Fruit fly (Drosophila melanogaster) whole organism, embryonic: ENCODE results near the gene Tep2.

ENCODE experiments used
- Abd-B ChIP-seq: fragments of 200-800 bp; sonication (Bioruptor generic); optimal IDR thresholded peaks from 2 replicates; lab custom pipeline; 2018; ENCODE audit warnings: missing biosample characterization, mild to moderate bottlenecking, missing genetic modification characterization, moderate library complexity
- Antp ChIP-seq: fragments of 200-800 bp; sonication (Bioruptor generic); optimal IDR thresholded peaks from 3 replicates; lab custom pipeline; 2016; ENCODE audit warnings: missing biosample characterization, missing genetic modification characterization
- Atf6 ChIP-seq: fragments of 200-800 bp; sonication (Bioruptor generic); IDR thresholded peaks from 2 replicates; pipeline ENCODE4 v1.3.6; 2022; ENCODE audit warnings: missing biosample characterization, missing genetic modification characterization
- Bdp1 ChIP-seq: fragments of 200-800 bp; sonication (Bioruptor generic); optimal IDR thresholded peaks from 3 replicates; lab custom pipeline; 2016; ENCODE audit warnings: missing biosample characterization, missing genetic modification characterization
- Bteb2 ChIP-seq: fragments of 200-800 bp; sonication (Bioruptor generic); optimal IDR thresholded peaks from 2 replicates; lab custom pipeline; 2016; ENCODE audit warnings: missing biosample characterization, missing genetic modification characterization
- CG11456 ChIP-seq: fragments of 200-800 bp; sonication (Bioruptor generic); IDR thresholded peaks from 3 replicates; pipeline ENCODE4 v1.3.6; 2022; ENCODE audit warnings: missing biosample characterization, missing genetic modification characterization
- CG11504 ChIP-seq: fragments of 200-800 bp; sonication (Bioruptor generic); optimal IDR thresholded peaks from 3 replicates; lab custom pipeline; 2019; ENCODE audit warnings: missing biosample characterization, mild to moderate bottlenecking, missing genetic modification characterization, moderate library complexity
- CG12071 ChIP-seq: fragments of 200-800 bp; sonication (Bioruptor generic); optimal IDR thresholded peaks from 3 replicates; lab custom pipeline; 2018; ENCODE audit warnings: missing biosample characterization, mild to moderate bottlenecking, missing genetic modification characterization
- CG12391 ChIP-seq: fragments of 200-800 bp; sonication (Bioruptor generic); optimal IDR thresholded peaks from 3 replicates; lab custom pipeline; 2018; ENCODE audit warnings: missing biosample characterization, mild to moderate bottlenecking, missing genetic modification characterization, moderate library complexity
- CG12769 ChIP-seq: fragments of 200-800 bp; sonication (Bioruptor generic); optimal IDR thresholded peaks from 2 replicates; lab custom pipeline; 2019; ENCODE audit warnings: missing biosample characterization, mild to moderate bottlenecking, missing genetic modification characterization, moderate library complexity
- CG1602 ChIP-seq: fragments of 200-800 bp; sonication (Bioruptor generic); optimal IDR thresholded peaks from 3 replicates; lab custom pipeline; 2016; ENCODE audit warnings: missing biosample characterization, missing genetic modification characterization
- CG18011 ChIP-seq: fragments of 200-800 bp; sonication (Bioruptor generic); optimal IDR thresholded peaks from 2 replicates; lab custom pipeline; 2017; ENCODE audit warnings: missing biosample characterization, missing genetic modification characterization, mild to moderate bottlenecking, moderate library complexity, missing genotype
- CG18262 ChIP-seq: fragments of 200-800 bp; optimal IDR thresholded peaks from 3 replicates; lab custom pipeline; 2019; ENCODE audit warnings: missing biosample characterization, mild to moderate bottlenecking, missing genetic modification characterization, moderate library complexity
- CG18599 ChIP-seq: fragments of 200-800 bp; sonication (Bioruptor generic); optimal IDR thresholded peaks from 3 replicates; lab custom pipeline; 2017; ENCODE audit warnings: missing biosample characterization, missing genetic modification characterization, mild to moderate bottlenecking, moderate library complexity, missing genetic modification reagents
- CG2202 ChIP-seq: fragments of 200-800 bp; sonication (Bioruptor generic); optimal IDR thresholded peaks from 2 replicates; lab custom pipeline; 2018; ENCODE audit warnings: missing biosample characterization, mild to moderate bottlenecking, missing genetic modification characterization
- CG3847 ChIP-seq: fragments of 200-800 bp; sonication (Bioruptor generic); IDR thresholded peaks from 2 replicates; pipeline ENCODE4 v1.3.6; 2022; ENCODE audit warnings: missing biosample characterization, missing genetic modification characterization
- CG4617 ChIP-seq: fragments of 200-800 bp; sonication (Bioruptor generic); optimal IDR thresholded peaks from 3 replicates; lab custom pipeline; 2016; ENCODE audit warnings: missing biosample characterization, missing genetic modification characterization, borderline replicate concordance
- CG6175 ChIP-seq: fragments of 200-800 bp; sonication (Bioruptor generic); IDR thresholded peaks from 3 replicates; pipeline ENCODE4 v1.3.6; 2022; ENCODE audit warnings: missing biosample characterization, missing genetic modification characterization
- CG6683 ChIP-seq: fragments of 200-800 bp; sonication (Bioruptor generic); optimal IDR thresholded peaks from 2 replicates; lab custom pipeline; 2017; ENCODE audit warnings: missing biosample characterization, mild to moderate bottlenecking, missing genetic modification characterization, missing genetic modification reagents
- CG7987 ChIP-seq: fragments of 200-800 bp; sonication (Bioruptor generic); optimal IDR thresholded peaks from 2 replicates; lab custom pipeline; 2018; ENCODE audit warnings: missing biosample characterization, mild to moderate bottlenecking, missing genetic modification characterization, moderate library complexity
- CG8478 ChIP-seq: fragments of >200 bp; optimal IDR thresholded peaks from 2 replicates; lab custom pipeline; 2018
- CG8924 ChIP-seq: fragments of 200-800 bp; optimal IDR thresholded peaks from 3 replicates; lab custom pipeline; 2019; ENCODE audit warnings: missing biosample characterization, mild to moderate bottlenecking, missing genetic modification characterization, moderate library complexity
- CG8944 ChIP-seq: fragments of 200-800 bp; sonication (Bioruptor generic); optimal IDR thresholded peaks from 3 replicates; lab custom pipeline; 2016; ENCODE audit warnings: missing biosample characterization, missing genetic modification characterization
- Chrac-16 ChIP-seq: fragments of 200-800 bp; sonication (Bioruptor generic); optimal IDR thresholded peaks from 3 replicates; lab custom pipeline; 2016; ENCODE audit warnings: missing biosample characterization, missing genetic modification characterization
- Deaf1 ChIP-seq: fragments of 200-800 bp; optimal IDR thresholded peaks from 3 replicates; lab custom pipeline; 2019; ENCODE audit warnings: missing biosample characterization, mild to moderate bottlenecking, missing genetic modification characterization, moderate library complexity
- Doc3 ChIP-seq: fragments of 200-800 bp; sonication (Bioruptor generic); IDR thresholded peaks from 3 replicates; pipeline ENCODE4 v1.3.6; 2022; ENCODE audit warnings: missing biosample characterization, missing genetic modification characterization; ENCODE audit not compliant: partially characterized antibody
- Gsc ChIP-seq: fragments of 200-800 bp; sonication (Bioruptor generic); IDR thresholded peaks from 2 replicates; pipeline ENCODE4 v1.3.6; 2022; ENCODE audit warnings: missing biosample characterization, missing genetic modification characterization
- Gug ChIP-seq: fragments of 200-800 bp; sonication (Bioruptor generic); IDR thresholded peaks from 4 replicates; pipeline ENCODE4 v1.3.6; 2022; ENCODE audit warnings: missing biosample characterization, missing genetic modification characterization
- Stat92E ChIP-seq, 3 experiments: fragments of >200 bp in 2 of 3; fragments of 200-800 bp in 1 of 3; sonication (Bioruptor generic) in 1 of 3; optimal IDR thresholded peaks; 2 replicates each; lab custom pipeline; 2017 to 2019; ENCODE audit warnings: missing biosample characterization in 3 of 3, missing genetic modification characterization in 3 of 3, mild to moderate bottlenecking in 1 of 3, moderate library complexity in 1 of 3
- chinmo ChIP-seq: fragments of 200-800 bp; sonication (Bioruptor generic); IDR thresholded peaks from 4 replicates; pipeline ENCODE4 v1.3.6; 2022; ENCODE audit warnings: missing biosample characterization, missing genetic modification characterization; ENCODE audit not compliant: partially characterized antibody
- fru ChIP-seq: fragments of >200 bp; optimal IDR thresholded peaks from 2 replicates; lab custom pipeline; 2017
- ham ChIP-seq: fragments of 200-800 bp; sonication (Bioruptor generic); IDR thresholded peaks from 2 replicates; pipeline ENCODE4 v1.3.6; 2022; ENCODE audit warnings: missing biosample characterization, missing genetic modification characterization
- jumu ChIP-seq: fragments of 200-800 bp; sonication (Bioruptor generic); optimal IDR thresholded peaks from 3 replicates; lab custom pipeline; 2016; ENCODE audit warnings: missing biosample characterization, missing genetic modification characterization
- kah ChIP-seq: fragments of 200-800 bp; sonication (Bioruptor generic); optimal IDR thresholded peaks from 2 replicates; lab custom pipeline; 2018; ENCODE audit warnings: missing biosample characterization, mild to moderate bottlenecking, missing genetic modification characterization
- nau ChIP-seq: fragments of 200-800 bp; sonication (Bioruptor generic); optimal IDR thresholded peaks from 3 replicates; lab custom pipeline; 2017; ENCODE audit warnings: missing biosample characterization, mild to moderate bottlenecking, missing genetic modification characterization, missing genetic modification reagents
- sr ChIP-seq: fragments of 200-800 bp; sonication (Bioruptor generic); IDR thresholded peaks from 3 replicates; pipeline ENCODE4 v1.3.6; 2022; ENCODE audit warnings: missing biosample characterization, missing genetic modification characterization
- tio ChIP-seq: fragments of 200-800 bp; sonication (Bioruptor generic); optimal IDR thresholded peaks from 2 replicates; lab custom pipeline; 2017; ENCODE audit warnings: missing biosample characterization, missing genetic modification characterization, inconsistent platforms
- tna ChIP-seq: fragments of 200-800 bp; sonication (Bioruptor generic); IDR thresholded peaks from 2 replicates; pipeline ENCODE4 v1.3.6; 2022; ENCODE audit warnings: missing biosample characterization, missing genetic modification characterization; ENCODE audit not compliant: partially characterized antibody
- ttk ChIP-seq: fragments of 200-800 bp; sonication (Bioruptor generic); IDR thresholded peaks from 2 replicates; pipeline ENCODE4 v2.1.2; 2022; ENCODE audit warnings: missing biosample characterization, missing genetic modification characterization
- tx ChIP-seq: fragments of 200-800 bp; sonication (Bioruptor generic); optimal IDR thresholded peaks from 2 replicates; lab custom pipeline; 2016; ENCODE audit warnings: missing biosample characterization, missing genetic modification characterization
- wor ChIP-seq: fragments of 200-800 bp; sonication (Bioruptor generic); IDR thresholded peaks from 2 replicates; pipeline ENCODE4 v1.3.6; 2022; ENCODE audit warnings: missing biosample characterization, missing genetic modification characterization
- z ChIP-seq: fragments of 200-800 bp; sonication (Bioruptor generic); IDR thresholded peaks from 3 replicates; pipeline ENCODE4 v1.3.6; 2022; ENCODE audit warnings: missing biosample characterization, missing genetic modification characterization
- zen2 ChIP-seq: fragments of 200-800 bp; sonication (Bioruptor generic); IDR thresholded peaks from 3 replicates; pipeline ENCODE4 v1.3.6; 2022; ENCODE audit warnings: missing biosample characterization, missing genetic modification characterization; ENCODE audit not compliant: partially characterized antibody

The Tep2 gene

DNA sequence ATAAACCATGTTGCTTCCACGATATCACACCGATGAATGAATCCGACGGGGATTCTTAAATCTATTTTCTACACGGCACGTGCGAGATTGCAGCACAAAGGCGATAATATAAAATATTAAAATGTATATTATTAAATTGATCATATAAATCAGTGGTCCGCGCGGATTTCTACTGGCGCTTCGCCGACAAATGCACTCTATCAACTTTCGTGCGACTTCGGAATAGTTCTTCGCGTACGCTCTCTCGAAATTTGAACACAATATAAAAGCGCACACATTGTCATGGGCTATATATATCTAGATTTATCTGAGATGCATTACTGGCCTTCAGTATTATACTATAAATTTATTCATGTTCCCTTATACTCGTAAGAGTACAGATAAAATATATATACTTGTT lies 15.1 kb upstream of the Tep2 start, which contains the start of gene CG33296:
Gene CG33296 (minus strand): TSS at position 101 of the 400 bp plus-strand sequence.
- TF ChIP-seq CG12071 (GFP tag; lab: Kevin White, UChicago) = no peak
- TF ChIP-seq CG12391 (tag; lab: Kevin White, UChicago) = no peak
- no peak for TF ChIP-seq CG1602 (GFP tag; lab: Kevin White, UChicago)
- TF ChIP-seq Bteb2 (GFP tag; lab: Kevin White, UChicago) = no peak
- TF ChIP-seq Chrac-16 (GFP tag; lab: Kevin White, UChicago) = no peak
- TF ChIP-seq ham (GFP tag; lab: Robert Waterston, UW) = no peak
- TF ChIP-seq Antp = no peak
- no peak for TF ChIP-seq Deaf1 (tag; lab: Kevin White, UChicago)
- no peak for TF ChIP-seq CG8478
- no peak for TF ChIP-seq fru
- no peak for TF ChIP-seq CG11456 (GFP tag; lab: Robert Waterston, UW)
- no peak for TF ChIP-seq CG18262 (tag; lab: Kevin White, UChicago)
- no peak for TF ChIP-seq ttk (GFP tag; lab: Robert Waterston, UW)
- TF ChIP-seq CG18011 (GFP tag; lab: Kevin White, UChicago) = no peak
- TF ChIP-seq CG11504 = no peak
- TF ChIP-seq CG2202 = no peak
- TF ChIP-seq wor = no peak
- TF ChIP-seq jumu (GFP tag; lab: Kevin White, UChicago) = no peak
- TF ChIP-seq CG18599 (GFP tag; lab: Kevin White, UChicago) = no peak
- no peak for TF ChIP-seq tio (GFP tag; lab: Kevin White, UChicago)

dm6 chr2L:7711034-7711685 lies 9.8 kb upstream of the Tep2 start:
- TF ChIP-seq CG6683 (GFP tag; lab: Kevin White, UChicago) (no peak), sr (GFP tag; lab: Robert Waterston, UW) (peak; percentile 77; the same call in 2 of the 3 replicates), CG3847 (GFP tag; lab: Robert Waterston, UW) (0 out of 2 replicates have a peak, but pooled peaks have one; percentile 6), z (GFP tag; lab: Robert Waterston, UW) (peak; percentile 93), CG18011 (GFP tag; lab: Kevin White, UChicago) (no peak), Abd-B (GFP tag; lab: Kevin White, UChicago) (no peak), CG12769 (tag; lab: Kevin White, UChicago) (peak; percentile 13), Bdp1 (GFP tag; lab: Kevin White, UChicago) (peak; percentile 90), zen2 (GFP tag; lab: Robert Waterston, UW) (0 out of 3 replicates have a peak, but pooled peaks have one; percentile 27), kah (GFP tag; lab: Kevin White, UChicago) (peak; percentile 84), tna (GFP tag; lab: Robert Waterston, UW) (no peak), nau (GFP tag; lab: Kevin White, UChicago) (peak; percentile 70)

- TF ChIP-seq tx = no peak
- TF ChIP-seq CG2202 = no peak
- no peak for TF ChIP-seq CG6175 (GFP tag; lab: Robert Waterston, UW)
- TF ChIP-seq Gug (GFP tag; lab: Robert Waterston, UW) = no peak
- TF ChIP-seq CG7987 (GFP tag; lab: Kevin White, UChicago) = no peak
- TF ChIP-seq CG8924 (tag; lab: Kevin White, UChicago) = no peak
- no peak for TF ChIP-seq CG8944 (GFP tag; lab: Kevin White, UChicago)
- no peak for TF ChIP-seq chinmo
- no peak for TF ChIP-seq CG4617
- TF ChIP-seq Gsc = no peak
- TF ChIP-seq Doc3 (GFP tag; lab: Robert Waterston, UW) = no peak
- TF ChIP-seq Atf6 = no peak
- TF ChIP-seq Stat92E (GFP tag; optimal IDR thresholded peaks at IDR 0.05; lab: Kevin White, UChicago) = no peak
- TF ChIP-seq CG18599 (GFP tag; lab: Kevin White, UChicago) = no peak
These were observed 9.2 kb upstream of the Tep2 start, which contains the start of gene Ntl for dm6 chr2L:7710580-7710979. Gene Ntl, plus strand, starts transcription at chr2L:7710880.
